Worm (Caenorhabditis elegans) whole organism, L1 larva: ENCODE results near the gene T20B12.3.

Source experiments
- alr-1 ChIP-seq: fragments of 200-800 bp; sonication (Bioruptor generic); optimal IDR thresholded peaks from 2 replicates; lab custom pipeline; 2018; ENCODE audit warnings: borderline replicate concordance, mild to moderate bottlenecking, missing genetic modification characterization, missing compliant biosample characterization
- aly-2 ChIP-seq: fragments of 150-350 bp; optimal IDR thresholded peaks from 2 replicates; lab custom pipeline; 2014; ENCODE audit warnings: missing biosample characterization, missing genetic modification characterization
- ama-1 ChIP-seq: fragments of 150-350 bp; optimal IDR thresholded peaks from 2 replicates; lab custom pipeline; 2014
- fos-1 ChIP-seq: fragments of 150-350 bp; optimal IDR thresholded peaks from 2 replicates; lab custom pipeline; 2014; ENCODE audit warnings: missing biosample characterization, missing genetic modification characterization
- mep-1 ChIP-seq: fragments of 150-350 bp; optimal IDR thresholded peaks from 2 replicates; lab custom pipeline; 2014; ENCODE audit warnings: missing biosample characterization, missing genetic modification characterization
- snpc-4 ChIP-seq: fragments of 150-350 bp; optimal IDR thresholded peaks from 2 replicates; lab custom pipeline; 2014; ENCODE audit warnings: missing biosample characterization, missing genetic modification characterization
- snu-23 ChIP-seq: sonication (generic microtip); optimal IDR thresholded peaks from 2 replicates; lab custom pipeline; 2016; ENCODE audit warnings: missing genetic modification characterization, missing compliant biosample characterization
- ztf-11 ChIP-seq, 2 experiments: sonication (generic microtip); optimal IDR thresholded peaks; 2 replicates each; lab custom pipeline; 2016 to 2017; ENCODE audit warnings: missing genetic modification characterization in 2 of 2, missing biosample characterization in 1 of 2, missing compliant biosample characterization in 1 of 2

DNA sequence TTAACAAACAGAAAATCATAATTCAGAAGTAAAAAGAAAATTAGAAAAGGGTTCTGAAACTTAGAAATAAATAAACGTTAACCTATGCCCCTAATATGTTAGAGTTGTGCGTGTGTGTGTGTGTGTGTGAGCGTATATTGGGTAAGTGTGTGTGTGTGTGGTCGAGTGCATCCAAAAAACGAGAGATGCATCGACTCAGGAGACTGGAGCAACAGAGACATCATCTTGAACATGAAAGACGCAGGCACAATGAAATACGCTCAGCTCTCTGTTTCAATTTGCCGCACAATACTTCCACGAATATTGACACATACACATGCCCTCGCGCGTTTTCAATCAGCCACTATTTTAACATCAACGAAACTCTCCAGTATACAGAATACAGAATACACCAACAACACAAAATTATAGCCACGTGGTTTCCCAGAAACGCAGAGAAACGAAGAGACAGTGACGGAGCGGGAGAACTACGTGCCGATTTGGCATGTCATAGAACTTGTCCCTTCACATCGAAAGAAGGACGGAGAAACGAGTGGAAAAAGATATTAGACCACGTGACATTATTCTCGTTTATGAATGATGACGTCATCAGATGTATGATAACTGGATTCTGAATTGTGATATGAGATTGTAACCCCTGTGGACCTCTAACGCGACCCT, 5.6 kb upstream of the T20B12.3 start:
- TF ChIP-seq ama-1 (lab: Kevin White, UChicago) (no peak), mep-1 (tag; lab: Kevin White, UChicago) (peak; percentile 90), snpc-4 (no peak), alr-1 (tag; lab: Kevin White, UChicago) (no peak), snu-23 (GFP tag; lab: Kevin White, UChicago) (peak; percentile 96), ztf-11 (tag; optimal IDR thresholded peaks at IDR 0.05; lab: Kevin White, UChicago) (no peak), fos-1 (no peak), aly-2 (peak; percentile 27)
